Worm (Caenorhabditis elegans) whole organism, L4/young adult: ENCODE data around the gene C25D7.16.
"Not testable (repeated sequence)": the region's sequence is repeated elsewhere in the genome, so short reads cannot be mapped to it uniquely, and the experiment has no call there.

Source experiments
- W03F9.2 ChIP-seq: fragments of 150-350 bp; optimal IDR thresholded peaks from 2 replicates; lab custom pipeline; 2014; ENCODE audit warnings: missing biosample characterization, missing genetic modification characterization
- dao-5 ChIP-seq: sonication (generic microtip); optimal IDR thresholded peaks from 2 replicates; lab custom pipeline; 2016; ENCODE audit warnings: missing genotype, missing genetic modification characterization, moderate library complexity, missing compliant biosample characterization
- him-1 ChIP-seq: sonication (generic microtip); optimal IDR thresholded peaks from 2 replicates; lab custom pipeline; 2016; ENCODE audit warnings: missing genotype, missing genetic modification reagents, missing genetic modification characterization, missing compliant biosample characterization

C25D7.16 gene

ce11 chrV:15055873-15056272 is at the start of gene C25D7.16:
C25D7.16 (plus strand) TSS chrV:15056173.
- TF ChIP-seq him-1 (no peak), W03F9.2 (tag; lab: Kevin White, UChicago) (no peak), dao-5 (tag; lab: Kevin White, UChicago) (no peak)

ce11 chrV:15011560-15011959 is 44.4 kb upstream of the C25D7.16 start, which contains the start of gene nmr-2:
nmr-2 (minus strand) TSS chrV:15011660.
- TF ChIP-seq him-1 (no peak), dao-5 (tag; lab: Kevin White, UChicago) (no peak), W03F9.2 (tag; lab: Kevin White, UChicago) (no peak)

ce11 chrV:15012542-15013301 is 43.3 kb upstream of the C25D7.16 start:
- TF ChIP-seq him-1 (no peak), W03F9.2 (tag; lab: Kevin White, UChicago) (no peak), dao-5 (tag; lab: Kevin White, UChicago) (no peak)

ce11 chrV:15013328-15013727 is 42.6 kb upstream of the C25D7.16 start:
- no peak for TF ChIP-seq him-1
- TF ChIP-seq dao-5 (tag; lab: Kevin White, UChicago), result no peak
- TF ChIP-seq W03F9.2 (tag; lab: Kevin White, UChicago), result no peak

- TF ChIP-seq W03F9.2 (tag; lab: Kevin White, UChicago) (no peak), dao-5 (tag; lab: Kevin White, UChicago) (no peak), him-1 (no peak)
Measured at ce11 chrV:15014164-15014563, 41.8 kb upstream of the C25D7.16 start, which contains the start of gene obr-2. obr-2 (minus strand) TSS chrV:15014264.

ce11 chrV:15015799-15016198 is 40.2 kb upstream of the C25D7.16 start:
- no peak for TF ChIP-seq him-1
- TF ChIP-seq W03F9.2 (tag; lab: Kevin White, UChicago), result no peak
- no peak for TF ChIP-seq dao-5 (tag; lab: Kevin White, UChicago)

ce11 chrV:15016795-15017429 is 39.1 kb upstream of the C25D7.16 start:
- no peak for TF ChIP-seq dao-5 (tag; lab: Kevin White, UChicago)
- TF ChIP-seq W03F9.2 (tag; lab: Kevin White, UChicago), result no peak

- TF ChIP-seq dao-5 (tag; lab: Kevin White, UChicago) (no peak), him-1 (no peak), W03F9.2 (tag; lab: Kevin White, UChicago) (no peak)
Measured at ce11 chrV:15020229-15020628, 35.7 kb upstream of the C25D7.16 start, which contains the start of gene F14H8.2. F14H8.2 (minus strand) TSS chrV:15020329.

- TF ChIP-seq dao-5 (tag; lab: Kevin White, UChicago) (no peak), W03F9.2 (tag; lab: Kevin White, UChicago) (no peak)
Measured at ce11 chrV:15020732-15021131, 35.2 kb upstream of the C25D7.16 start, which contains the start of gene F14H8.5. F14H8.5 (plus strand) TSS chrV:15021032.

ce11 chrV:15023544-15023943 is 32.4 kb upstream of the C25D7.16 start, which contains the start of gene F14H8.4:
F14H8.4 (plus strand) TSS chrV:15023844.
- TF ChIP-seq him-1, result no peak
- no peak for TF ChIP-seq dao-5 (tag; lab: Kevin White, UChicago)
- TF ChIP-seq W03F9.2 (tag; lab: Kevin White, UChicago), result no peak

- TF ChIP-seq him-1 (no peak), dao-5 (tag; lab: Kevin White, UChicago) (no peak), W03F9.2 (tag; lab: Kevin White, UChicago) (no peak)
Measured at ce11 chrV:15028896-15029519, 27.0 kb upstream of the C25D7.16 start, which contains the start of gene F14H8.8. F14H8.8 (plus strand) TSS chrV:15029469.

- TF ChIP-seq W03F9.2 (tag; lab: Kevin White, UChicago); dao-5 (tag; lab: Kevin White, UChicago); him-1: not testable (repeated sequence)
Measured at ce11 chrV:15031373-15031772, 24.6 kb upstream of the C25D7.16 start, which contains the start of gene cng-1. cng-1 (minus strand) TSS chrV:15031473.

- not testable (repeated sequence) for TF ChIP-seq W03F9.2 (tag; lab: Kevin White, UChicago); dao-5 (tag; lab: Kevin White, UChicago); him-1
Measured at ce11 chrV:15036769-15037168, 19.2 kb upstream of the C25D7.16 start, which contains the start of gene melo-3. melo-3 (minus strand) TSS chrV:15036869.
